Fruit fly (Drosophila melanogaster) whole organism, pupa: ENCODE data around the gene wry.

Experiments used
- CG10348 ChIP-seq: fragments of 200-800 bp; sonication (Bioruptor generic); IDR thresholded peaks from 2 replicates; pipeline ENCODE4 v1.3.6; 2022; ENCODE audit warnings: missing biosample characterization, missing genetic modification characterization
- CG12605 ChIP-seq: fragments of 200-800 bp; sonication (Bioruptor generic); IDR thresholded peaks from 2 replicates; pipeline ENCODE4 v1.3.6; 2022; ENCODE audit warnings: missing biosample characterization, missing genetic modification characterization
- CG13204 ChIP-seq: fragments of 200-800 bp; sonication (Bioruptor generic); optimal IDR thresholded peaks from 2 replicates; lab custom pipeline; 2018; ENCODE audit warnings: missing biosample characterization, mild to moderate bottlenecking, missing genetic modification characterization, moderate library complexity
- CG14655 ChIP-seq: fragments of 200-800 bp; sonication (Bioruptor generic); optimal IDR thresholded peaks from 3 replicates; lab custom pipeline; 2017; ENCODE audit warnings: mild to moderate bottlenecking, missing biosample characterization, missing genetic modification reagents, missing genetic modification characterization
- CG15710 ChIP-seq: fragments of 200-800 bp; sonication (Bioruptor generic); optimal IDR thresholded peaks from 2 replicates; lab custom pipeline; 2018; ENCODE audit warnings: missing biosample characterization, mild to moderate bottlenecking, missing genetic modification characterization, moderate library complexity
- CG17806 ChIP-seq: fragments of 200-800 bp; sonication (Bioruptor generic); optimal IDR thresholded peaks from 2 replicates; lab custom pipeline; 2018; ENCODE audit warnings: missing biosample characterization, mild to moderate bottlenecking, missing genetic modification characterization, moderate library complexity
- CG32121 ChIP-seq: fragments of 200-800 bp; sonication (Bioruptor generic); IDR thresholded peaks from 2 replicates; pipeline ENCODE4 v1.3.6; 2022; ENCODE audit warnings: missing biosample characterization, missing genetic modification characterization
- CG34367 ChIP-seq: fragments of 200-800 bp; sonication (Bioruptor generic); optimal IDR thresholded peaks from 2 replicates; lab custom pipeline; 2018; ENCODE audit warnings: missing biosample characterization, mild to moderate bottlenecking, missing genetic modification characterization
- CG4496 ChIP-seq: fragments of 200-800 bp; sonication (Bioruptor generic); IDR thresholded peaks from 3 replicates; pipeline ENCODE4 v1.3.6; 2022; ENCODE audit warnings: missing biosample characterization, missing genetic modification characterization
- CG8159 ChIP-seq: fragments of 200-800 bp; sonication (Bioruptor generic); optimal IDR thresholded peaks from 3 replicates; lab custom pipeline; 2018; ENCODE audit warnings: missing biosample characterization, mild to moderate bottlenecking, missing genetic modification characterization, moderate library complexity
- CG8301 ChIP-seq: fragments of 200-800 bp; sonication (Bioruptor generic); optimal IDR thresholded peaks from 2 replicates; lab custom pipeline; 2018; ENCODE audit warnings: missing biosample characterization, mild to moderate bottlenecking, missing genetic modification characterization
- CG9948 ChIP-seq: fragments of 200-800 bp; sonication (Bioruptor generic); optimal IDR thresholded peaks from 2 replicates; lab custom pipeline; 2018; ENCODE audit warnings: missing biosample characterization, mild to moderate bottlenecking, missing genetic modification characterization, moderate library complexity
- D1 ChIP-seq: fragments of 200-800 bp; sonication (Bioruptor generic); optimal IDR thresholded peaks from 2 replicates; lab custom pipeline; 2018; ENCODE audit warnings: missing biosample characterization, mild to moderate bottlenecking, missing genetic modification characterization, moderate library complexity
- EcR ChIP-seq: fragments of 200-800 bp; sonication (Bioruptor generic); optimal IDR thresholded peaks from 3 replicates; lab custom pipeline; 2019; ENCODE audit warnings: missing biosample characterization, missing genetic modification characterization, mild to moderate bottlenecking, moderate library complexity, missing genetic modification reagents
- Ets98B ChIP-seq: fragments of 200-800 bp; sonication (Bioruptor generic); IDR thresholded peaks from 2 replicates; pipeline ENCODE4 v1.3.6; 2022; ENCODE audit warnings: missing biosample characterization, missing genetic modification characterization
- Pif1A ChIP-seq: fragments of 200-800 bp; sonication (Bioruptor generic); optimal IDR thresholded peaks from 3 replicates; lab custom pipeline; 2016; ENCODE audit warnings: missing biosample characterization, missing genetic modification characterization
- Pif1B ChIP-seq: fragments of 200-800 bp; sonication (Bioruptor generic); optimal IDR thresholded peaks from 3 replicates; lab custom pipeline; 2016; ENCODE audit warnings: missing biosample characterization, missing genetic modification characterization
- Snoo ChIP-seq: fragments of 200-800 bp; sonication (Bioruptor generic); optimal IDR thresholded peaks from 3 replicates; lab custom pipeline; 2017; ENCODE audit warnings: missing biosample characterization, mild to moderate bottlenecking, missing genetic modification characterization, inconsistent platforms
- fd96Ca ChIP-seq: fragments of 200-800 bp; sonication (Bioruptor generic); IDR thresholded peaks from 3 replicates; pipeline ENCODE4 v1.3.6; 2022; ENCODE audit warnings: missing biosample characterization, missing genetic modification characterization
- gl ChIP-seq: fragments of 200-800 bp; sonication (Bioruptor generic); optimal IDR thresholded peaks from 2 replicates; lab custom pipeline; 2018; ENCODE audit warnings: missing biosample characterization, mild to moderate bottlenecking, missing genetic modification characterization
- rn ChIP-seq: fragments of 200-800 bp; sonication (Bioruptor generic); IDR thresholded peaks from 2 replicates; pipeline ENCODE4 v1.3.6; 2022; ENCODE audit warnings: missing biosample characterization, missing genetic modification characterization

wry gene

DNA sequence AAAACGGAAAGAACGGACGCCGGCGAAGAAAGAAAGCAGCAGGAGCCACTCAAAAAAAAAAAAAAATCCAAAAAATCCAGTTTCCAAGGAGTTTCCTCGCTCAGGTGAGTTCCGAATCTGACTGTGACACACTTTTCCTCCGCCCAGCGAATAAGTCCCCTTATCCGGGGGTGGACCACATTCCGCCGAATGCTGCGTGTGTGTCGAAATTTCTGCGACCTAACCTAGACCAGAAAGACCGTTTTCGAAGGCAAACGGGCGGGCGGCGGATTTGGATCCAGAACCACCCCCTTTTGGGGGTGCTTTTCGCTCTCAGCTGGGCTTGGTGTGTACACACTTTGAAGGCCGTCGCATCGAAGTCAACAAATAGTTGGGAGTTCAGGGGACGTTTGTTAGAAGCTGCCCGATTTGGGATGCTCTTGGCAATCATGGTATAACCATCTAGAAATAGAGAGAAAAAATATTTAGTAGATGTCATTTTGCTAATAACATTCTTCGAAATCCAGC, 48.9 kb downstream of the wry start:
- TF ChIP-seq Snoo (tag; lab: Kevin White, UChicago) (no peak), CG8301 (tag; lab: Kevin White, UChicago) (no peak), CG32121 (GFP tag; lab: Robert Waterston, UW) (no peak), CG34367 (tag; lab: Kevin White, UChicago) (no peak), CG13204 (no peak), CG15710 (tag; lab: Kevin White, UChicago) (no peak), D1 (no peak), CG10348 (GFP tag; lab: Robert Waterston, UW) (no peak), EcR (no peak), rn (GFP tag; lab: Robert Waterston, UW) (no peak), fd96Ca (GFP tag; lab: Robert Waterston, UW) (no peak), Pif1B (GFP tag; lab: Kevin White, UChicago) (no peak), CG4496 (GFP tag; lab: Robert Waterston, UW) (no peak), Ets98B (GFP tag; lab: Robert Waterston, UW) (no peak), gl (tag; lab: Kevin White, UChicago) (no peak), Pif1A (no peak)

DNA sequence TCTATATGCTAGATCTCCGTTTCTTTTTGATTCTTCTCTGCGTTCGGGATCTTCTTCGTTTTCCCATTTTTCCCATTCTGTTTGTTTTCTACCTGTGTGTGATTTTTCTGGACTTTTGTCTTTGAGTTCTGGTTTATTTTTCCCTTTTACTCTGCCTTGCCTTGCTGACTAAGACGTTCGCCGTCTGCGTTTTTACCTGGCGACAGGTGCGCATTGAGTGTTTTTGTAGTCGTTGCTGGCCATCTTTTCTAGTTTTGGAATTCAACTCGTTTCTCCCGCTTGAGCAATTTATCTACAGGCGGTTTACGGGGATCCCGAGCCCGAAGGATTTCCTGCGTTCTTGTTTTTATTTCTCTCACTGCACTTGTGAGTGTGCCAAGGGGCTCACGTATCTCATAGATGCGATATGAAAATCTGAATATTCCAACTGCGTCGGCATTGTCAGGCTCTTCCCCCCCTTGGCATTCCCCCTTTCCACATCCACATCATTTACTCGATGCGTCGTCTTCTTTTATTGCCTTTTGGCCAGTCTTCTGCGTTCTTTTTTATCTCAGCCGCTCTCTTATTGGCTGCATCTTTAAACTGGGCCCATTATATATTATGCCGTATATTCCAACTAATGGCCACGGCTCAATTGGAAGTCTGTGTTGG, 50.3 kb downstream of the wry start:
- TF ChIP-seq CG12605 (GFP tag; lab: Robert Waterston, UW), result 0 out of 2 replicates have a peak, but pooled peaks have one; percentile 8
- TF ChIP-seq CG9948, result peak; percentile 14
- TF ChIP-seq CG8301 (tag; lab: Kevin White, UChicago), result no peak
- peak; percentile 39 for TF ChIP-seq CG8159
- no peak for TF ChIP-seq rn (GFP tag; lab: Robert Waterston, UW)
- peak; percentile 27 for TF ChIP-seq CG17806
- peak; percentile 58 for TF ChIP-seq gl (tag; lab: Kevin White, UChicago)
- TF ChIP-seq CG14655 (GFP tag; lab: Kevin White, UChicago), result no peak
- TF ChIP-seq CG15710 (tag; lab: Kevin White, UChicago), result peak; percentile 47
- TF ChIP-seq CG34367 (tag; lab: Kevin White, UChicago), result peak; percentile 28
- TF ChIP-seq D1, result no peak
- TF ChIP-seq CG13204, result peak; percentile 61
- no peak for TF ChIP-seq Snoo (tag; lab: Kevin White, UChicago)
- TF ChIP-seq EcR, result peak; percentile 45

DNA sequence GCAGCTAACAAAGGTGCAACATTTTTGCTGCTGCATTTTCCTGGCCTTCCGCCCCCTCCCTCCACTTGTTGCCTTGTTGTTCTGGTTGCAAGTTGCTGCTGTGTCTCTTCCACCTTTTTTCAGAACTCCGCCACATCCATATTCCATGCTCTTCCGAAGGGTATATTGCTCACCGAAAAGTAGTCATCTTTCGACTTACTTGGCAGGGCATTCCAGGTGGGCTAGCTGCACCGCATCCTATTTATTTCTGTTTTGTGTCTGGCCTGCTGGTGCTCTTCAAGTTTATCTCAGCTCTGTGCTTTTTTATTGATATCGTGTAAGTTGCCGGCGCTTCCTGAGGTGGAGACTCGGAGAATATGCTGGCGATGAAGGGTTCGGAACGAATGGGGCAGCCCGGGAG, 51.4 kb downstream of the wry start:
- TF ChIP-seq EcR (peak; percentile 29), CG15710 (tag; lab: Kevin White, UChicago) (peak; percentile 56), CG17806 (peak; percentile 53), gl (tag; lab: Kevin White, UChicago) (no peak), fd96Ca (GFP tag; lab: Robert Waterston, UW) (no peak), CG14655 (GFP tag; lab: Kevin White, UChicago) (peak; percentile 51), Pif1A (peak; percentile 46), CG9948 (peak; percentile 41), CG32121 (GFP tag; lab: Robert Waterston, UW) (no peak), Pif1B (GFP tag; lab: Kevin White, UChicago) (peak; percentile 52), CG13204 (peak; percentile 63), CG34367 (tag; lab: Kevin White, UChicago) (peak; percentile 8), CG8159 (peak; percentile 56), Snoo (tag; lab: Kevin White, UChicago) (peak; percentile 27)

DNA sequence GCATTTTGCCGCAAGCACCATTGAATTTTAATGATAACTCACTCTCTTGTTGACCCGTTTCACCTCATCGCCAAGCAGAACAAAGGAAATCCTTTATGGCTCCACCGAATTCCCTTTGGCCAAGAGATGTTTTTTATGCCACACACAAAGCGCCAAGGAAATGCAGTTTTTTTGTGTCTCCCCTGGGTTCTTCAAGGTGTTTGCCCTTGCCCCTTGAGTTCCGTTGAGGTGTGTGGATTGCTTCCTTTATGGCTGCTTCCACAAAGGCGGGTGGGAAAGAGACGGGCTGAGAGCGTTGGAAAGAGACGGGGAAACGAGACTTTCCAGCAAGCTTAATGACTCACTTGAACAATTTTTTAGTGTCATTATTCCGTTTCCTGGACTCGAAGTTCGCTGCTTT, 64.9 kb downstream of the wry start:
- peak; percentile 28 for TF ChIP-seq EcR
- TF ChIP-seq CG34367 (tag; lab: Kevin White, UChicago), result no peak
- no peak for TF ChIP-seq Ets98B (GFP tag; lab: Robert Waterston, UW)
- no peak for TF ChIP-seq CG4496 (GFP tag; lab: Robert Waterston, UW)
- no peak for TF ChIP-seq Pif1B (GFP tag; lab: Kevin White, UChicago)
- TF ChIP-seq rn (GFP tag; lab: Robert Waterston, UW), result no peak
- no peak for TF ChIP-seq CG10348 (GFP tag; lab: Robert Waterston, UW)

DNA sequence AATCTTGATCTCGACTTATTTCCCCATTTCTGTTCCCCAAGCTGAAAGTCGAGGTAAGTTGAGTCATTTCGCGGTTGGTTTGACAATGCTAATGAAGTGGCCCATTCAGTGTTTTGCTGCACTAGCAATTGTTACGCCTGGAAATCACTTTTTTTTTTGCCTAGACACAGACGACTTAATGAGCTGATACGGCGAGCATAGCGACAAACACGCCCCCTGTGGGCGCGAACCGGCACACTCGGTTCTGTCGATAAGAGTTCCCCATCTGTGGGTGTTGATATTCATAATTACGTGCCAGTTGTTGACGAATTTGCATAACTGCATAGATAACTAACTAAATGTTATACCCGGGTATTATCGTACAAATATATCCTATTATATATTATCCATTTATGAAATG, 65.9 kb downstream of the wry start:
- TF ChIP-seq Ets98B (GFP tag; lab: Robert Waterston, UW) (no peak), CG8159 (no peak), EcR (no peak)

DNA sequence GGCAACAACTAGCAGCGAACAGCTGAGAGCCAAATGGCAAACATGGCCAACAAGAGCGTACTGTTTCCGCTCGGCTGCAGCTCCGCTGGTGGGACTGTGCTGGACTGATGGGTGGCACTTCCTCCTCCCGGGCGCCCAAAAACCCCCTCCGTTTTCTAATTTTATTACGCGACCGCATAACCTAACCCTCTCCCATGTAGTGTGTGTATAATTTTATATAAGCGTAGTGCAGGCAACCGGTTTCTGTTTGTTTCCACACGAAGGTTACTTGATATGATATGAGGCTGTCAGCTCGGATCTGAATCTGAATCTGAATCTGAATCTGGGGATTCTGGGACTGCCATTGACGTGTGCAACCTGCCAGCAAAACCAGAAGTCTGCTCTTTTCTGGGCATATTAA, 66.6 kb downstream of the wry start:
- TF ChIP-seq CG15710 (tag; lab: Kevin White, UChicago) (no peak), fd96Ca (GFP tag; lab: Robert Waterston, UW) (peak; percentile 25; the same call in 1 of the 3 replicates), CG32121 (GFP tag; lab: Robert Waterston, UW) (0 out of 2 replicates have a peak, but pooled peaks have one; percentile 31), CG10348 (GFP tag; lab: Robert Waterston, UW) (0 out of 2 replicates have a peak, but pooled peaks have one; percentile 24), EcR (no peak)

DNA sequence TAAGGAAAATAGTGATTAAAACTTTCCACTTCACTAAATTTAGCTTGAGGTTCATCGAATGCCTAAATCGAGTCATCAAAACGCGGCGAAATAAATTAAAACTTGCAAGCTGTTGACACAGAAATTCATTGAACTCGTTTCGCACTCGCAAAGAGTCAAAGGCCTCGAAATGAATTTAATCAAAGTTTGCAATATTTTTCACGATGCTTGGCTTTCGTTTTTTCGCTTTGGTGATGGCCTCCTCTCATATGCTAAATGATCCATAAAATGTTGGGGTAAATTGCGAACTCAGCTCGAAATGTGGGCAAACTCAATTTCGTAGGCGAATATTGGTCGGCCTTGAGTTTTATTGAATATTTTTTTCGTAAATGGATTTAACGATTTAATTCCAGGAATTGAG, 70.0 kb downstream of the wry start:
- no peak for TF ChIP-seq rn (GFP tag; lab: Robert Waterston, UW)
- TF ChIP-seq EcR, result peak; percentile 7
